Fruit fly (Drosophila melanogaster): ENCODE results near the gene TotC.

Gene TotC

DNA sequence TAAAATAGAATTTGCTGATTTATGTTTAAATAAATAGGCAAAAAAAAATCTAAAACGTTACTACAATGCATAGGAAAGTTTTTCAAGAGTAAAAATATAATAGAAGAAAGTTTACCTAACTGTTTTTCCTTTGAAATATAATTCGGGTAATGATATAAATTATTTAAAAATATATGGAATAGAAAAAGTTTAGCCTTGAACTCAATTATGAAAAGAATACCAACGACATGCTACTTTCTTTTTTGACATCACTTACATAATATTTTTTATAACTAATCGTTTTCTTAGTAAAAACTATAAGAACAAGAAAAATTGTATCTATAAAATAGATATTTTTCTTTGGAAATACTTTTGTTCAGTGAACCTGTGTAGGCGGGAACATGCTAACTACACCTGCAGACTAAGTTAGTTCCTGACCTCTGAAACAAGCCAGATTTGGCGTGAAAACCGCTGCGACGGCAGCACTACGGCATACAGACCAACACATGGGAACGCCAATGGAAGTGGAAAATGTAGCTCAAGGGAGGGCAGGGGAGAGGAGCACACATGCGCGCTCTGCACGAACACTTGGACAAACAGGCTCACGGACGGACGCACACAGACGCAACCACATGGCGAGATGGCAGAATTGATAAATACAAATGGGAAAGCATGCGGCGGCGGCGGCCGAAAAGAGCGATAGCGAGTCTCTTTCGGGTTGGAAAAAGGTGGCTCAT lies 43.2 kb upstream of the TotC start (continued):
- TF ChIP-seq nerfin-2 (GFP tag; IDR thresholded peaks at IDR 0.05; ENCODE audit: partially characterized antibody) (no peak), her (GFP tag; optimal IDR thresholded peaks at IDR 0.05) (no peak), CG10209 (GFP tag; optimal IDR thresholded peaks at IDR 0.05) (peak; percentile 44), Sin3A (optimal IDR thresholded peaks at IDR 0.05) (no peak), Taf1 (GFP tag; IDR thresholded peaks at IDR 0.05) (no peak), NFAT (GFP tag; IDR thresholded peaks at IDR 0.05) (peak; percentile 68), CG10543 (GFP tag; optimal IDR thresholded peaks at IDR 0.05) (peak; percentile 93), ERR (GFP tag; optimal IDR thresholded peaks at IDR 0.05) (no peak), CG10321 (GFP tag; IDR thresholded peaks at IDR 0.05) (peak; percentile 39; the same call in 1 of the 2 replicates), Scr (GFP tag; IDR thresholded peaks at IDR 0.05; ENCODE audit: partially characterized antibody) (no peak), CG12769 (tag; optimal IDR thresholded peaks at IDR 0.05) (peak; percentile 95), CG10147 (GFP tag; optimal IDR thresholded peaks at IDR 0.05) (peak; percentile 32), Dip2 (GFP tag; IDR thresholded peaks at IDR 0.05) (no peak), CG12391 (tag; optimal IDR thresholded peaks at IDR 0.05) (peak; percentile 45), Lim3 (GFP tag; IDR thresholded peaks at IDR 0.05) (no peak), CG8388 (GFP tag; optimal IDR thresholded peaks at IDR 0.05) (no peak), zen (tag; optimal IDR thresholded peaks at IDR 0.05) (no peak), fd96Cb (tag; optimal IDR thresholded peaks at IDR 0.05) (peak; percentile 17), Awh (GFP tag; IDR thresholded peaks at IDR 0.05) (no peak), CG17568 (GFP tag; optimal IDR thresholded peaks at IDR 0.05) (no peak), ken (GFP tag; IDR thresholded peaks at IDR 0.05) (no peak), bowl (GFP tag; IDR thresholded peaks at IDR 0.05) (no peak), eyg (GFP tag; optimal IDR thresholded peaks at IDR 0.05) (no peak), wdn (GFP tag; IDR thresholded peaks at IDR 0.05) (no peak), Trl (optimal IDR thresholded peaks at IDR 0.05) (peak; percentile 41 to 47), Trl (GFP tag; optimal IDR thresholded peaks at IDR 0.05) (no peak), ATbp (GFP tag; optimal IDR thresholded peaks at IDR 0.05) (no peak), CG1529 (GFP tag; optimal IDR thresholded peaks at IDR 0.05) (no peak), Ada2b (GFP tag; IDR thresholded peaks at IDR 0.05) (no peak), E2f2 (GFP tag; IDR thresholded peaks at IDR 0.05) (no peak), NC2α (GFP tag; optimal IDR thresholded peaks at IDR 0.05) (no peak), Oli (tag; optimal IDR thresholded peaks at IDR 0.05) (peak; percentile 51), toy (GFP tag; IDR thresholded peaks at IDR 0.05) (no peak), MBD-R2 (GFP tag; IDR thresholded peaks at IDR 0.05) (peak; percentile 17; the same call in 1 of the 2 replicates), pan (optimal IDR thresholded peaks at IDR 0.05) (no peak), pan (GFP tag; optimal IDR thresholded peaks at IDR 0.05 in 1 of 2, IDR thresholded peaks at IDR 0.05 in 1 of 2) (peak in 1 of 2 experiments; percentile 73), CG13775 (GFP tag; optimal IDR thresholded peaks at IDR 0.05) (peak; percentile 32), CG33557 (GFP tag; optimal IDR thresholded peaks at IDR 0.05) (no peak), sug (tag; optimal IDR thresholded peaks at IDR 0.05) (peak; percentile 77), knrl (GFP tag; IDR thresholded peaks at IDR 0.05; ENCODE audit: partially characterized antibody) (no peak), CkIIα-i1 (GFP tag; IDR thresholded peaks at IDR 0.05) (no peak), CG9817 (tag; optimal IDR thresholded peaks at IDR 0.05) (no peak), sr (GFP tag; IDR thresholded peaks at IDR 0.05) (no peak), Sox102F (GFP tag; optimal IDR thresholded peaks at IDR 0.05) (peak; percentile 8), CG6272 (GFP tag; IDR thresholded peaks at IDR 0.05) (peak; percentile 25; the same call in 1 of the 2 replicates), Nf-YA (GFP tag; IDR thresholded peaks at IDR 0.05) (no peak), ab (GFP tag; optimal IDR thresholded peaks at IDR 0.05) (no peak), chif (GFP tag; optimal IDR thresholded peaks at IDR 0.05) (no peak), CG2116 (GFP tag; optimal IDR thresholded peaks at IDR 0.05) (no peak), ro (GFP tag; IDR thresholded peaks at IDR 0.05) (no peak), schlank (tag; optimal IDR thresholded peaks at IDR 0.05) (no peak)

Data from whole organism, embryonic.